Worm (Caenorhabditis elegans) whole organism, L1 larva: ENCODE data around the gene F58G1.2.

Experiments used
- C04F5.9 ChIP-seq: sonication (generic microtip); optimal IDR thresholded peaks from 2 replicates; lab custom pipeline; 2016; ENCODE audit warnings: missing genetic modification characterization, missing compliant biosample characterization
- C16A3.4 ChIP-seq: fragments of 150-350 bp; optimal IDR thresholded peaks from 2 replicates; lab custom pipeline; 2014; ENCODE audit warnings: missing biosample characterization, missing genetic modification characterization
- F16B12.6 ChIP-seq: fragments of 150-350 bp; optimal IDR thresholded peaks from 2 replicates; lab custom pipeline; 2014; ENCODE audit warnings: missing biosample characterization, missing genetic modification characterization
- Y116A8C.19 ChIP-seq: sonication (generic microtip); optimal IDR thresholded peaks from 2 replicates; lab custom pipeline; 2016; ENCODE audit warnings: missing compliant biosample characterization, missing genetic modification characterization, borderline replicate concordance
- aly-2 ChIP-seq: fragments of 150-350 bp; optimal IDR thresholded peaks from 2 replicates; lab custom pipeline; 2014; ENCODE audit warnings: missing biosample characterization, missing genetic modification characterization
- ama-1 ChIP-seq: fragments of 150-350 bp; optimal IDR thresholded peaks from 2 replicates; lab custom pipeline; 2014
- blmp-1 ChIP-seq: fragments of 150-350 bp; optimal IDR thresholded peaks from 2 replicates; lab custom pipeline; 2014; ENCODE audit warnings: missing biosample characterization, missing genetic modification characterization
- dsc-1 ChIP-seq: sonication (generic microtip); optimal IDR thresholded peaks from 2 replicates; lab custom pipeline; 2016; ENCODE audit warnings: mild to moderate bottlenecking, missing genetic modification characterization, missing compliant biosample characterization
- efl-1 ChIP-seq, 4 experiments: fragments of 150-350 bp; optimal IDR thresholded peaks in 3 of 4; peaks in 1 of 4; 1 replicate in 1 of 4; 2 replicates in 3 of 4; lab custom pipeline; 2014; ENCODE audit warnings: missing biosample characterization in 2 of 4, missing genetic modification characterization in 2 of 4, missing genetic modification reagents in 2 of 4
- efl-3 ChIP-seq: fragments of 200-800 bp; sonication (Bioruptor generic); optimal IDR thresholded peaks from 2 replicates; lab custom pipeline; 2018; ENCODE audit warnings: mild to moderate bottlenecking, missing genetic modification characterization, missing compliant biosample characterization
- egl-27 ChIP-seq, 2 experiments: fragments of 150-350 bp in 1 of 2; sonication (generic microtip); optimal IDR thresholded peaks; 3 replicates each; lab custom pipeline; 2017 to 2018; ENCODE audit warnings: missing biosample characterization in 2 of 2, missing genetic modification characterization in 2 of 2, missing genetic modification reagents in 2 of 2
- ets-5 ChIP-seq: fragments of 200-800 bp; sonication (Bioruptor generic); IDR thresholded peaks from 2 replicates; pipeline ENCODE4 v1.3.6; 2022; ENCODE audit warnings: missing genetic modification characterization, missing compliant biosample characterization
- grh-1 ChIP-seq: fragments of 200-800 bp; sonication (Bioruptor generic); IDR thresholded peaks from 2 replicates; pipeline ENCODE4 v1.3.6; 2022; ENCODE audit warnings: missing genetic modification reagents, missing genetic modification characterization, missing compliant biosample characterization
- jun-1 ChIP-seq: fragments of 150-350 bp; optimal IDR thresholded peaks from 2 replicates; lab custom pipeline; 2014; ENCODE audit warnings: missing biosample characterization, missing genetic modification reagents, missing genetic modification characterization
- lin-13 ChIP-seq: fragments of 150-350 bp; optimal IDR thresholded peaks from 2 replicates; lab custom pipeline; 2014; ENCODE audit warnings: missing biosample characterization, missing genetic modification reagents, missing genetic modification characterization
- lin-39 ChIP-seq: fragments of 150-350 bp; optimal IDR thresholded peaks from 2 replicates; lab custom pipeline; 2014; ENCODE audit warnings: missing biosample characterization, missing genetic modification reagents, missing genetic modification characterization
- lir-3 ChIP-seq: sonication (generic microtip); optimal IDR thresholded peaks from 2 replicates; lab custom pipeline; 2016; ENCODE audit warnings: mild to moderate bottlenecking, missing genetic modification characterization, moderate library complexity, missing compliant biosample characterization; ENCODE audit not compliant: poor library complexity
- nhr-12 ChIP-seq: sonication (generic microtip); optimal IDR thresholded peaks from 2 replicates; lab custom pipeline; 2017; ENCODE audit warnings: missing biosample characterization, missing genetic modification characterization
- nhr-20 ChIP-seq: sonication (generic microtip); optimal IDR thresholded peaks from 2 replicates; lab custom pipeline; 2016; ENCODE audit warnings: mild to moderate bottlenecking, missing genetic modification characterization, missing compliant biosample characterization
- nhr-71 ChIP-seq: sonication (generic microtip); optimal IDR thresholded peaks from 2 replicates; lab custom pipeline; 2016; ENCODE audit warnings: mild to moderate bottlenecking, missing genetic modification characterization, moderate library complexity, missing compliant biosample characterization
- nhr-76 ChIP-seq: sonication (generic microtip); optimal IDR thresholded peaks from 2 replicates; lab custom pipeline; 2017; ENCODE audit warnings: missing biosample characterization, missing genetic modification characterization
- nhr-77 ChIP-seq: fragments of 150-350 bp; optimal IDR thresholded peaks from 2 replicates; lab custom pipeline; 2014; ENCODE audit warnings: missing biosample characterization, missing genetic modification characterization
- nhr-84 ChIP-seq: sonication (generic microtip); optimal IDR thresholded peaks from 2 replicates; lab custom pipeline; 2017; ENCODE audit warnings: missing biosample characterization, missing genetic modification characterization
- nhr-90 ChIP-seq: sonication (generic microtip); optimal IDR thresholded peaks from 2 replicates; lab custom pipeline; 2016; ENCODE audit warnings: mild to moderate bottlenecking, missing genetic modification characterization, missing compliant biosample characterization; ENCODE audit not compliant: poor library complexity
- pqm-1 ChIP-seq: sonication (generic microtip); optimal IDR thresholded peaks from 3 replicates; lab custom pipeline; 2017; ENCODE audit warnings: missing biosample characterization, missing genetic modification characterization
- rnt-1 ChIP-seq: sonication (generic microtip); optimal IDR thresholded peaks from 2 replicates; lab custom pipeline; 2016; ENCODE audit warnings: mild to moderate bottlenecking, missing genetic modification characterization, moderate library complexity, missing compliant biosample characterization
- sptf-1 ChIP-seq: fragments of 150-350 bp; optimal IDR thresholded peaks from 2 replicates; lab custom pipeline; 2014; ENCODE audit warnings: missing biosample characterization, missing genetic modification characterization
- sup-37 ChIP-seq: fragments of 200-800 bp; sonication (Bioruptor generic); optimal IDR thresholded peaks from 2 replicates; lab custom pipeline; 2018; ENCODE audit warnings: mild to moderate bottlenecking, missing genetic modification characterization, missing compliant biosample characterization
- tlp-1 ChIP-seq: fragments of 150-350 bp; optimal IDR thresholded peaks from 2 replicates; lab custom pipeline; 2014; ENCODE audit warnings: missing biosample characterization, missing genetic modification characterization
- unc-130 ChIP-seq: fragments of 150-350 bp; optimal IDR thresholded peaks from 2 replicates; lab custom pipeline; 2017; ENCODE audit warnings: missing biosample characterization, missing genetic modification characterization, inconsistent platforms
- unc-62 ChIP-seq: fragments of 150-350 bp; optimal IDR thresholded peaks from 2 replicates; lab custom pipeline; 2014; ENCODE audit warnings: missing biosample characterization, missing genetic modification reagents, missing genetic modification characterization
- vab-15 ChIP-seq: sonication (generic microtip); optimal IDR thresholded peaks from 2 replicates; lab custom pipeline; 2017; ENCODE audit warnings: missing genotype, mild to moderate bottlenecking, missing genetic modification characterization, missing compliant biosample characterization
- ztf-11 ChIP-seq, 2 experiments: sonication (generic microtip); optimal IDR thresholded peaks; 2 replicates each; lab custom pipeline; 2016 to 2017; ENCODE audit warnings: missing genetic modification characterization in 2 of 2, missing biosample characterization in 1 of 2, missing compliant biosample characterization in 1 of 2

Gene F58G1.2

DNA sequence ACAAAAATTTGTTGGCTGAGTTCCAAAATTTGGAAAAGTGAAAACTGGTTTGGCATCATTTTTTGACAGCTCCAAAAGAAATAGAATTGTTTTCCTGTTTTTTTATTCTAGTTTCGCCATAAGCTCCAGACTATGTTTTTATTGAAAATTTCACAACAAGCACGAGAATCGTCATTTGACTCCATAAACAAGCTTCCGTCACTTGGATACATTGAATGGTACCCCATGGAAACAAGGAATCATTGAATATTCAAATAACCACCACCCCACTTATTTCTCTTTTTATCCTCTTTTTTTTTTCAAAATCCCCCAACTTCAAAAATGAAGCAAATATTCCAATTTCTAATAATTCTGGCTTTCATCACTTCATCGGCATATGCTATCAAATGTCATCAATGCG, 10.0 kb downstream of the F58G1.2 start, which contains the start of gene ddn-2:
TSS of gene ddn-2 (plus strand) at position 301 of the 400 bp plus-strand sequence.
- TF ChIP-seq nhr-84 (tag; lab: Kevin White, UChicago) (no peak), nhr-20 (no peak), aly-2 (tag; lab: Kevin White, UChicago) (no peak), sptf-1 (tag; lab: Kevin White, UChicago) (no peak), blmp-1 (no peak), efl-1 (optimal IDR thresholded peaks at IDR 0.05; lab: Kevin White, UChicago) (no peak), efl-1 (GFP tag; optimal IDR thresholded peaks at IDR 0.05 in 1 of 2; lab: Kevin White, UChicago) (peak in 1 of 2 experiments; percentile 21), nhr-77 (tag; lab: Kevin White, UChicago) (no peak), vab-15 (tag; lab: Kevin White, UChicago) (no peak)

DNA sequence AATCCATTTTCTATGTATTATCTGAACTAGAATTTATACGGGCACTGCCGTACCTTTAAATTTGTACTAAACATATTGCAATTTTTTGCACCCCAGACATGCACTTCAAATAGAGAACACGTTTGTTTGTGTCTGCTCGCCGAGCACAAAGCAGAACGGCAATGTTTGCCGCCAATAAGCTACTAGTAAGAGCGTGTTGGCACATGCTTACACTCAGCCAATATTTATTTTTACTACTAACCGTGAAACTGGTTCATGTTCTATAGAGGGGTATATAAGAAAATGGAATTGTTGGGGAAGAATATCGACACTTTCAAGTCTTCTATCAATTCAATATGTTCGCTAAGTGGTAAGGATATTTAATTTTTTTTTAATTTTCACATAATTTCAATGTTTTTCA, 11.7 kb downstream of the F58G1.2 start, which contains the start of gene nspb-11:
TSS of gene nspb-11 (plus strand) at position 301 of the 400 bp plus-strand sequence.
- TF ChIP-seq efl-1 (optimal IDR thresholded peaks at IDR 0.05; lab: Kevin White, UChicago) (no peak), efl-1 (GFP tag; optimal IDR thresholded peaks at IDR 0.05 in 1 of 2; lab: Kevin White, UChicago) (peak in 1 of 2 experiments; percentile 42), nhr-71 (tag; lab: Kevin White, UChicago) (no peak)

DNA sequence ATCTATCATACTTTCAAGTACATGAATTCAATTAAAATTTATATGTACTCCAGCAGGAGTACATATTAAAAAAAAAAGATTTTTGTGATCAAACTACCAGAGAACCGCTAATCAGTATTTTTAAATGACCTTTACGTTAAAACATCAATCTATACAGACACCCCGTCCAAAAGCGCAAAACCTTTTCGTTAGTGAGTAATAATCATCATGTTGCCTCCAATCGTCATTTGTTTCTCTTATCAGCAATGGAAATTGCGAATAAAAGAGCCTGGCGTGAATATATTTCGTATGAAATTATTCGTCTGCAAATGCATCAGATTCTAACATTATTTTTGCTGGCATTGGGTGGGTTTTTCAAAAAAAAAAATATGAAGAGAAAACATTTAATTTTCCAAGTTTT, 14.6 kb downstream of the F58G1.2 start, which contains the start of gene clec-66:
TSS of gene clec-66 (plus strand) at position 225 of the 400 bp plus-strand sequence.
- TF ChIP-seq nhr-20 (no peak), aly-2 (tag; lab: Kevin White, UChicago) (no peak), lin-13 (no peak), nhr-12 (tag; lab: Kevin White, UChicago) (no peak), unc-130 (tag; lab: Kevin White, UChicago) (no peak), pqm-1 (tag; lab: Kevin White, UChicago) (no peak), rnt-1 (tag; lab: Kevin White, UChicago) (no peak), ztf-11 (tag; optimal IDR thresholded peaks at IDR 0.05; lab: Kevin White, UChicago) (no peak), lin-39 (no peak), nhr-76 (tag; lab: Kevin White, UChicago) (no peak), ets-5 (GFP tag; lab: Robert Waterston, UW) (no peak), jun-1 (no peak)
- TF ChIP-seq, all 84 proteins: peak for 0

DNA sequence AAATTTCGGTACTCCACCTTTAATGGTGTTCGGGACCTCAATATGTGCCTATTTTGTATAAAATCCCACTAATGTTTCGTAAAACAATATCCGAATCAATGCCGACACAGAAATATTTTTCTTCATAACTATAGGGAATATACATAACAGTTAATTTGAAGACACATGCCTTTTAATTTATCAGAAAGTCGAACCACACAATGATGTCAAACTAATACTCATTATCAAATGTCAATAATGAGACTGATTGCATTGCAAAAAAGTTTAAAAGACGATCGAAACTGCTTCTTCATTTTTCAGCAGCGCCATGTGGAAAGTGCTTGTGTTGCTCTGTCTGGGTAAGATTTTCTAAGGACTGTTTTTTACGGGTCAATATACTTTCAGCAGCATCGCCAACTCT, 17.8 kb downstream of the F58G1.2 start, which contains the start of gene clec-65:
TSS of gene clec-65 (plus strand) at position 301 of the 400 bp plus-strand sequence.
- no peak for TF ChIP-seq grh-1
- TF ChIP-seq lin-13, result no peak
- TF ChIP-seq C04F5.9 (tag; lab: Kevin White, UChicago), result no peak
- no peak for TF ChIP-seq sup-37 (GFP tag; lab: Kevin White, UChicago)
- no peak for TF ChIP-seq tlp-1 (tag; lab: Kevin White, UChicago)
- no peak for TF ChIP-seq C16A3.4
- no peak for TF ChIP-seq egl-27 (tag; optimal IDR thresholded peaks at IDR 0.05; lab: Kevin White, UChicago)
- TF ChIP-seq nhr-90 (tag; lab: Kevin White, UChicago), result no peak
- TF ChIP-seq nhr-84 (tag; lab: Kevin White, UChicago), result no peak
- no peak for TF ChIP-seq nhr-12 (tag; lab: Kevin White, UChicago)
- TF ChIP-seq Y116A8C.19 (tag; lab: Kevin White, UChicago), result no peak
- TF ChIP-seq efl-3 (GFP tag; lab: Kevin White, UChicago), result no peak
- TF ChIP-seq lir-3 (tag; lab: Kevin White, UChicago), result no peak
- TF ChIP-seq rnt-1 (tag; lab: Kevin White, UChicago), result no peak
- no peak for TF ChIP-seq F16B12.6
- TF ChIP-seq dsc-1 (tag; lab: Kevin White, UChicago), result no peak

DNA sequence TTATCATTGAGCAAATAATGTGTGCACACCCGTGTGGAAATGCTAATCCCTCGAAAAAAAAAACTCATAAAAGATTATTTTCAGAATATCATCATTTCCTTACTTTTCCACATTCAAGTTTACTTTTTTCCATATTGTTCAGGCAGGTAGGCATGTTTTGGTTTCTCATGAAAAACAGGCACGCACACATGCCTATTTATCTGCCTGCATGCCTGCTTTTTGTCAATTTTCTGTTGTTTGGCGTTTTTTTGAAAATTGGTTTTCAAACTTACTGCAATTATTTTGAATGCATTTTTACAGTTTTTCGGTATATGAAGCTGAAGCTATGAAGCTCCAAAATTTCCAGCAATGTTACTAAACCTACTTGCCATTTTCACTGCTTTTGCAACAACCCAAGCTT, 20.9 kb downstream of the F58G1.2 start, which contains the start of gene clec-64:
TSS of gene clec-64 (plus strand) at position 301 of the 400 bp plus-strand sequence.
- TF ChIP-seq unc-62 (no peak), ama-1 (no peak)
